Fruit fly (Drosophila melanogaster): ENCODE measurements around the gene CG4956.

CG4956 gene

DNA sequence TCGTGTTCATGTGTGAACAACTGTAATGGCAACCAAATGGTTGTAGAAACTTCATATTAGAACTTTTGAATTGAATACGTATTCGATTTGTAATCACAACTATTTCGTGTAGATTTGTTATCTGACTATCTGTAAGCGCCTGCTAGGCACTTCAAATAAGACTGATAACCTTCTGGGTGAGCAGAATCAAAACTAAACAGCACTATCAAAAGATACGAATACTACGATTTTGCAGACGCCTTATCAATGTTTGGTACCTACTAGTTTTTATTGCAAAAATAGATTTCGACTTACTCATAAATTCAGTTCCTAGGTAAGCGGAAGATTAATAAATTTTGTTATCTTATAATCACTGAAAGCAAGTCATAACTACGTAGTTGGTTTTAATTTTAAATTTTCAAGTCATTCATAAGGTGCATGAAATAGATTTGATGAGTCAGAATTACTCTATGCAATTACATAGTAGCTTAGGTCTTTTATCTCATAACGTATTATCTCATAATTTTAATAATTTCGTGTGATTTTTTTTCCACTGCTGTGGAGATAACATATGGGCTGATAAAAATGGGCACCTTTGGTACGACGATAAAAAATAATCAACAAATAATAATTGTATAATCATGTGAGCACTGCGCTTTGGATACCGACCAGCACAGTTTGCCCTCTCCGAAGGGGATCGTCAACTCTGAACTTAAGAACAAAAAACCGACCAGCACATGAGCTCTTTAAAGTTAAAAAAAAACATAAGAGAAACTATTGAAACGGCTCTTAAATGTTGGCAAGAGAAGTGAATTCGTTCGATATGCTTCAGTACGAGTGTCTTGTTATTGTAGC, 42.9 kb downstream of the CG4956 start:
- no peak for TF ChIP-seq fd96Ca (GFP tag; IDR thresholded peaks at IDR 0.05)
- no peak for TF ChIP-seq Pif1A (GFP tag; optimal IDR thresholded peaks at IDR 0.05)
- 0 out of 3 replicates have a peak, but pooled peaks have one; percentile 19 for TF ChIP-seq CG4496 (GFP tag; IDR thresholded peaks at IDR 0.05)
- TF ChIP-seq CG17806 (tag; optimal IDR thresholded peaks at IDR 0.05): no peak
- TF ChIP-seq rn (GFP tag; IDR thresholded peaks at IDR 0.05): no peak
- TF ChIP-seq CG13204 (GFP tag; optimal IDR thresholded peaks at IDR 0.05): no peak
- no peak for TF ChIP-seq EcR (GFP tag; optimal IDR thresholded peaks at IDR 0.05)
- TF ChIP-seq CG32121 (GFP tag; IDR thresholded peaks at IDR 0.05): no peak
